Fruit fly (Drosophila melanogaster): ENCODE results near the gene SWIP.

Gene SWIP

dm6 chrX:16335107-16335642, 21.7 kb downstream of the SWIP start (continued):
- TF ChIP-seq CG34376 (GFP tag; optimal IDR thresholded peaks at IDR 0.05) (peak; percentile 60), HLH3B (GFP tag; IDR thresholded peaks at IDR 0.05) (peak; percentile 76), Pdp1 (GFP tag; optimal IDR thresholded peaks at IDR 0.05) (peak; percentile 76 to 84), chif (GFP tag; optimal IDR thresholded peaks at IDR 0.05) (peak; percentile 33 to 53), CG14050 (GFP tag; IDR thresholded peaks at IDR 0.05) (peak; percentile 55; the same call in 2 of the 3 replicates), Fer1 (GFP tag; optimal IDR thresholded peaks at IDR 0.05) (peak; percentile 80), CG12236 (GFP tag; optimal IDR thresholded peaks at IDR 0.05) (peak; percentile 42), CG6765 (GFP tag; optimal IDR thresholded peaks at IDR 0.05) (peak; percentile 74), CG6654 (GFP tag; optimal IDR thresholded peaks at IDR 0.05) (peak; percentile 46), lilli (GFP tag; optimal IDR thresholded peaks at IDR 0.05) (peak; percentile 87), CG1529 (GFP tag; optimal IDR thresholded peaks at IDR 0.05) (peak; percentile 31), CG17359 (tag; optimal IDR thresholded peaks at IDR 0.05) (peak; percentile 77), vvl (GFP tag; IDR thresholded peaks at IDR 0.05) (peak; percentile 90), wor (GFP tag; IDR thresholded peaks at IDR 0.05) (peak; percentile 51; the same call in 1 of the 2 replicates), fd102C (GFP tag; optimal IDR thresholded peaks at IDR 0.05) (no peak), CG11093 (GFP tag; IDR thresholded peaks at IDR 0.05) (peak; percentile 24; the same call in 1 of the 3 replicates), Med (GFP tag) (peak; percentile 95), kni (GFP tag; optimal IDR thresholded peaks at IDR 0.05) (peak; percentile 49), CG1602 (GFP tag; optimal IDR thresholded peaks at IDR 0.05) (peak; percentile 47), ERR (GFP tag; optimal IDR thresholded peaks at IDR 0.05) (peak; percentile 58), dimm (GFP tag; IDR thresholded peaks at IDR 0.05) (no peak), CG17802 (tag; optimal IDR thresholded peaks at IDR 0.05) (peak; percentile 12), usp (GFP tag; optimal IDR thresholded peaks at IDR 0.05) (no peak), Ravus (GFP tag; IDR thresholded peaks at IDR 0.05) (peak; percentile 49; the same call in 1 of the 2 replicates), Gsc (GFP tag; IDR thresholded peaks at IDR 0.05) (no peak), CG17829 (tag; optimal IDR thresholded peaks at IDR 0.05) (peak; percentile 61), Ptx1 (GFP tag; IDR thresholded peaks at IDR 0.05) (peak; percentile 75), az2 (GFP tag; optimal IDR thresholded peaks at IDR 0.05) (peak; percentile 73), ab (GFP tag; optimal IDR thresholded peaks at IDR 0.05) (peak; percentile 19), HmgZ (tag; optimal IDR thresholded peaks at IDR 0.05) (peak; percentile 53), insv (GFP tag; optimal IDR thresholded peaks at IDR 0.05) (peak in 1 of 2 experiments; percentile 75), gsb-n (tag; optimal IDR thresholded peaks at IDR 0.05) (no peak), corto (GFP tag; optimal IDR thresholded peaks at IDR 0.05) (no peak), E2f1 (GFP tag; IDR thresholded peaks at IDR 0.05) (peak; percentile 77), CG2875 (GFP tag; optimal IDR thresholded peaks at IDR 0.05) (peak; percentile 59), cad (GFP tag; optimal IDR thresholded peaks at IDR 0.05) (no peak), knrl (GFP tag; IDR thresholded peaks at IDR 0.05; ENCODE audit: partially characterized antibody) (0 out of 3 replicates have a peak, but pooled peaks have one; percentile 35), MBD-R2 (GFP tag; IDR thresholded peaks at IDR 0.05) (peak; percentile 71), wek (GFP tag; optimal IDR thresholded peaks at IDR 0.05) (peak; percentile 40), CG17568 (GFP tag; optimal IDR thresholded peaks at IDR 0.05) (peak; percentile 62), pnt (GFP tag; optimal IDR thresholded peaks at IDR 0.05) (peak; percentile 43), C15 (GFP tag; IDR thresholded peaks at IDR 0.05) (peak; percentile 55; the same call in 1 of the 3 replicates), pros (GFP tag; optimal IDR thresholded peaks at IDR 0.05) (peak; percentile 86), shn (GFP tag; optimal IDR thresholded peaks at IDR 0.05) (peak; percentile 63), CG6791 (GFP tag; IDR thresholded peaks at IDR 0.05; ENCODE audit: partially characterized antibody) (no peak), Atf-2 (GFP tag; optimal IDR thresholded peaks at IDR 0.05) (peak; percentile 71), CG12942 (GFP tag; optimal IDR thresholded peaks at IDR 0.05) (peak; percentile 46), Dll (GFP tag; IDR thresholded peaks at IDR 0.05; ENCODE audit: partially characterized antibody) (0 out of 4 replicates have a peak, but pooled peaks have one; percentile 22), CG9797 (GFP tag; optimal IDR thresholded peaks at IDR 0.05) (no peak), tx (GFP tag; optimal IDR thresholded peaks at IDR 0.05) (no peak)
